Worm (Caenorhabditis elegans) whole organism, young adult: ENCODE data around the gene melo-3.

Experiments used
- B0019.2 ChIP-seq: fragments of 200-800 bp; sonication (Bioruptor generic); conservative IDR thresholded peaks from 2 replicates; pipeline ENCODE4 v1.3.6; 2022; ENCODE audit warnings: missing genetic modification reagents, missing genetic modification characterization, missing compliant biosample characterization
- C17E4.6 ChIP-seq: fragments of 200-800 bp; sonication (Bioruptor generic); IDR thresholded peaks from 2 replicates; pipeline ENCODE4 v1.3.6; 2022; ENCODE audit warnings: missing genetic modification reagents, missing genetic modification characterization, missing compliant biosample characterization
- D2030.7 ChIP-seq: fragments of 200-800 bp; sonication (Bioruptor generic); IDR thresholded peaks from 2 replicates; pipeline ENCODE4 v1.3.6; 2022; ENCODE audit warnings: missing genetic modification reagents, missing genetic modification characterization, missing compliant biosample characterization
- F10E7.11 ChIP-seq: sonication (generic microtip); optimal IDR thresholded peaks from 2 replicates; lab custom pipeline; 2017; ENCODE audit warnings: mild to moderate bottlenecking, missing genetic modification characterization, moderate library complexity, missing compliant biosample characterization
- F23B12.7 ChIP-seq: sonication (generic microtip); optimal IDR thresholded peaks from 2 replicates; lab custom pipeline; 2017; ENCODE audit warnings: missing genetic modification characterization, mild to moderate bottlenecking, missing compliant biosample characterization, antibody characterized with exemption, moderate library complexity; ENCODE audit not compliant: insufficient read depth
- F39B2.1 ChIP-seq: fragments of 200-800 bp; sonication (Bioruptor generic); IDR thresholded peaks from 2 replicates; pipeline ENCODE4 v1.3.6; 2022; ENCODE audit warnings: missing genetic modification reagents, missing genetic modification characterization, missing compliant biosample characterization
- F49E8.2 ChIP-seq: sonication (generic microtip); optimal IDR thresholded peaks from 3 replicates; lab custom pipeline; 2017; ENCODE audit warnings: missing genetic modification characterization, mild to moderate bottlenecking, missing compliant biosample characterization, antibody characterized with exemption, moderate library complexity; ENCODE audit not compliant: insufficient read depth
- F57A8.1 ChIP-seq: fragments of 200-800 bp; sonication (Bioruptor generic); optimal IDR thresholded peaks from 2 replicates; lab custom pipeline; 2018; ENCODE audit warnings: mild to moderate bottlenecking, missing genetic modification characterization, moderate library complexity, missing compliant biosample characterization
- F57C9.4 ChIP-seq: sonication (generic microtip); optimal IDR thresholded peaks from 2 replicates; lab custom pipeline; 2017; ENCODE audit warnings: mild to moderate bottlenecking, missing genetic modification characterization, missing compliant biosample characterization
- K11D2.4 ChIP-seq: fragments of 200-800 bp; sonication (Bioruptor generic); IDR thresholded peaks from 2 replicates; pipeline ENCODE4 v1.3.6; 2022; ENCODE audit warnings: missing genetic modification reagents, missing genetic modification characterization, missing compliant biosample characterization
- Y53F4B.3 ChIP-seq: fragments of 200-800 bp; sonication (Bioruptor generic); IDR thresholded peaks from 2 replicates; pipeline ENCODE4 v1.3.6; 2022; ENCODE audit warnings: missing genetic modification reagents, missing genetic modification characterization, missing compliant biosample characterization
- Y56A3A.18 ChIP-seq: fragments of 200-800 bp; sonication (Bioruptor generic); IDR thresholded peaks from 2 replicates; pipeline ENCODE4 v1.3.6; 2022; ENCODE audit warnings: missing genetic modification reagents, missing genetic modification characterization, missing compliant biosample characterization
- Y95B8A.8 ChIP-seq: fragments of 200-800 bp; sonication (Bioruptor generic); IDR thresholded peaks from 2 replicates; pipeline ENCODE4 v1.3.6; 2022; ENCODE audit warnings: missing genetic modification reagents, missing genetic modification characterization, missing compliant biosample characterization
- akir-1 ChIP-seq: fragments of 200-800 bp; sonication (Bioruptor generic); optimal IDR thresholded peaks from 2 replicates; lab custom pipeline; 2018; ENCODE audit warnings: mild to moderate bottlenecking, missing genetic modification characterization, moderate library complexity, missing compliant biosample characterization
- ama-1 ChIP-seq, 3 experiments: fragments of 150-350 bp in 1 of 3; sonication (generic microtip) in 2 of 3; optimal IDR thresholded peaks; 2 replicates each; lab custom pipeline; 2014 to 2018; ENCODE audit warnings: missing biosample characterization in 2 of 3, missing genetic modification characterization in 2 of 3, missing genetic modification reagents in 2 of 3
- atf-7 ChIP-seq: sonication (generic microtip); optimal IDR thresholded peaks from 2 replicates; lab custom pipeline; 2017; ENCODE audit warnings: mild to moderate bottlenecking, missing genetic modification characterization, missing compliant biosample characterization
- athp-1 ChIP-seq: sonication (generic microtip); optimal IDR thresholded peaks from 2 replicates; lab custom pipeline; 2017; ENCODE audit warnings: mild to moderate bottlenecking, missing genetic modification characterization, missing compliant biosample characterization
- bed-2 ChIP-seq: fragments of 200-800 bp; sonication (Bioruptor generic); IDR thresholded peaks from 2 replicates; pipeline ENCODE4 v1.3.6; 2022; ENCODE audit warnings: missing genetic modification reagents, missing genetic modification characterization, missing compliant biosample characterization
- ceh-40 ChIP-seq: fragments of 200-800 bp; sonication (Bioruptor generic); IDR thresholded peaks from 2 replicates; pipeline ENCODE4 v1.3.6; 2022; ENCODE audit warnings: missing genetic modification characterization, missing compliant biosample characterization
- chd-7 ChIP-seq: sonication (generic microtip); optimal IDR thresholded peaks from 2 replicates; lab custom pipeline; 2016; ENCODE audit warnings: mild to moderate bottlenecking, missing genetic modification characterization, moderate library complexity, missing compliant biosample characterization
- die-1 ChIP-seq: sonication (generic microtip); optimal IDR thresholded peaks from 2 replicates; lab custom pipeline; 2016; ENCODE audit warnings: missing genotype, mild to moderate bottlenecking, missing genetic modification characterization, missing compliant biosample characterization
- dox-1 ChIP-seq: fragments of 200-800 bp; sonication (Bioruptor generic); IDR thresholded peaks from 2 replicates; pipeline ENCODE4 v1.3.6; 2022; ENCODE audit warnings: missing genetic modification reagents, missing genetic modification characterization, missing compliant biosample characterization
- egl-18 ChIP-seq: fragments of 200-800 bp; sonication (Bioruptor generic); IDR thresholded peaks from 2 replicates; pipeline ENCODE4 v1.3.6; 2022; ENCODE audit warnings: missing genetic modification reagents, missing genetic modification characterization, missing compliant biosample characterization
- egrh-3 ChIP-seq: fragments of 200-800 bp; sonication (Bioruptor generic); IDR thresholded peaks from 2 replicates; pipeline ENCODE4 v1.3.6; 2022; ENCODE audit warnings: missing genetic modification reagents, missing genetic modification characterization, missing compliant biosample characterization
- him-1 ChIP-seq: sonication (generic microtip); optimal IDR thresholded peaks from 2 replicates; lab custom pipeline; 2016; ENCODE audit warnings: missing genotype, missing genetic modification reagents, missing genetic modification characterization, missing compliant biosample characterization
- hlh-26 ChIP-seq: fragments of 200-800 bp; sonication (Bioruptor generic); conservative IDR thresholded peaks from 2 replicates; pipeline ENCODE4 v1.3.6; 2022; ENCODE audit warnings: missing genetic modification reagents, missing genetic modification characterization, missing compliant biosample characterization
- hmg-1.2 ChIP-seq: fragments of 200-800 bp; sonication (Bioruptor generic); IDR thresholded peaks from 2 replicates; pipeline ENCODE4 v1.3.6; 2022; ENCODE audit warnings: missing genetic modification reagents, missing genetic modification characterization, missing compliant biosample characterization
- hsf-1 ChIP-seq: fragments of 200-800 bp; sonication (Bioruptor generic); IDR thresholded peaks from 2 replicates; pipeline ENCODE4 v1.3.6; 2022; ENCODE audit warnings: missing genetic modification reagents, missing genetic modification characterization, missing compliant biosample characterization
- lag-1 ChIP-seq: fragments of 200-800 bp; sonication (Bioruptor generic); IDR thresholded peaks from 2 replicates; pipeline ENCODE4 v1.3.6; 2022; ENCODE audit warnings: missing genetic modification reagents, missing genetic modification characterization, missing compliant biosample characterization
- let-526 ChIP-seq: fragments of 200-800 bp; sonication (Bioruptor generic); IDR thresholded peaks from 2 replicates; pipeline ENCODE4 v1.3.6; 2022; ENCODE audit warnings: missing genetic modification reagents, missing genetic modification characterization, missing compliant biosample characterization
- let-607 ChIP-seq, 2 experiments: fragments of 200-800 bp in 1 of 2; sonication (Bioruptor generic) in 1 of 2; sonication (generic microtip) in 1 of 2; optimal IDR thresholded peaks; 2 replicates each; lab custom pipeline; 2016 to 2018; ENCODE audit warnings: mild to moderate bottlenecking in 2 of 2, missing compliant biosample characterization in 2 of 2, missing genetic modification characterization in 2 of 2, moderate library complexity in 2 of 2, missing genotype in 1 of 2
- lin-54 ChIP-seq: fragments of 200-800 bp; sonication (Bioruptor generic); optimal IDR thresholded peaks from 2 replicates; lab custom pipeline; 2018; ENCODE audit warnings: mild to moderate bottlenecking, missing genetic modification characterization, missing compliant biosample characterization
- lsy-27 ChIP-seq: sonication (generic microtip); optimal IDR thresholded peaks from 2 replicates; lab custom pipeline; 2017; ENCODE audit warnings: missing genetic modification characterization, mild to moderate bottlenecking, missing compliant biosample characterization, antibody characterized with exemption, missing genotype, borderline replicate concordance; ENCODE audit not compliant: insufficient read depth
- madf-3 ChIP-seq: fragments of 200-800 bp; sonication (Bioruptor generic); IDR thresholded peaks from 2 replicates; pipeline ENCODE4 v1.3.6; 2022; ENCODE audit warnings: missing genetic modification reagents, missing genetic modification characterization, missing compliant biosample characterization
- mel-28 ChIP-seq: sonication (generic microtip); optimal IDR thresholded peaks from 2 replicates; lab custom pipeline; 2016; ENCODE audit warnings: borderline replicate concordance, mild to moderate bottlenecking, missing genetic modification characterization, missing compliant biosample characterization
- nfya-2 ChIP-seq: fragments of 200-800 bp; sonication (Bioruptor generic); IDR thresholded peaks from 2 replicates; pipeline ENCODE4 v1.3.6; 2022; ENCODE audit warnings: missing genetic modification reagents, missing genetic modification characterization, missing compliant biosample characterization
- nhr-179 ChIP-seq: sonication (generic microtip); optimal IDR thresholded peaks from 2 replicates; lab custom pipeline; 2016; ENCODE audit warnings: mild to moderate bottlenecking, missing genetic modification characterization, missing compliant biosample characterization
- nhr-80 ChIP-seq: sonication (generic microtip); optimal IDR thresholded peaks from 2 replicates; lab custom pipeline; 2016; ENCODE audit warnings: missing genetic modification characterization, missing compliant biosample characterization
- pha-4 ChIP-seq: fragments of 150-350 bp; sonication (generic microtip); optimal IDR thresholded peaks from 2 replicates; lab custom pipeline; 2014; ENCODE audit warnings: missing biosample characterization, missing genetic modification reagents, missing genetic modification characterization
- rcor-1 ChIP-seq: fragments of 200-800 bp; sonication (Bioruptor generic); IDR thresholded peaks from 2 replicates; pipeline ENCODE4 v1.3.6; 2022; ENCODE audit warnings: missing genetic modification reagents, missing genetic modification characterization, missing compliant biosample characterization
- sdz-38 ChIP-seq: sonication (generic microtip); optimal IDR thresholded peaks from 2 replicates; lab custom pipeline; 2016; ENCODE audit warnings: missing genotype, missing genetic modification characterization, missing compliant biosample characterization
- sea-2 ChIP-seq: fragments of 200-800 bp; sonication (Bioruptor generic); IDR thresholded peaks from 2 replicates; pipeline ENCODE4 v1.3.6; 2022; ENCODE audit warnings: missing genetic modification characterization, missing compliant biosample characterization
- tlf-1 ChIP-seq: fragments of 200-800 bp; sonication (Bioruptor generic); optimal IDR thresholded peaks from 2 replicates; lab custom pipeline; 2018; ENCODE audit warnings: mild to moderate bottlenecking, missing genetic modification characterization, missing compliant biosample characterization
- unc-130 ChIP-seq: sonication (generic microtip); optimal IDR thresholded peaks from 2 replicates; lab custom pipeline; 2016; ENCODE audit warnings: missing genetic modification reagents, missing genetic modification characterization, missing compliant biosample characterization
- unc-62 ChIP-seq: fragments of 150-350 bp; optimal IDR thresholded peaks from 2 replicates; lab custom pipeline; 2014; ENCODE audit warnings: missing biosample characterization, missing genetic modification reagents, missing genetic modification characterization
- ztf-18 ChIP-seq: sonication (generic microtip); optimal IDR thresholded peaks from 2 replicates; lab custom pipeline; 2016; ENCODE audit warnings: missing genotype, mild to moderate bottlenecking, missing genetic modification characterization, missing compliant biosample characterization
- ztf-25 ChIP-seq: fragments of 200-800 bp; sonication (Bioruptor generic); IDR thresholded peaks from 2 replicates; pipeline ENCODE4 v1.3.6; 2022; ENCODE audit warnings: missing genetic modification reagents, missing genetic modification characterization, missing compliant biosample characterization
- ztf-26 ChIP-seq: sonication (generic microtip); optimal IDR thresholded peaks from 2 replicates; lab custom pipeline; 2017; ENCODE audit warnings: missing genetic modification characterization, missing compliant biosample characterization

The melo-3 gene

ce11 chrV:15028896-15029519, 7.7 kb downstream of the melo-3 start, which contains the start of gene F14H8.8 (continued):
- TF ChIP-seq C17E4.6 (GFP tag; lab: Robert Waterston, UW) (no peak), K11D2.4 (GFP tag; lab: Robert Waterston, UW) (no peak), hsf-1 (GFP tag; lab: Robert Waterston, UW) (peak; percentile 75), egl-18 (GFP tag; lab: Robert Waterston, UW) (no peak), dox-1 (GFP tag; lab: Robert Waterston, UW) (peak; percentile 79), hlh-26 (GFP tag; lab: Robert Waterston, UW) (no peak), B0019.2 (GFP tag; lab: Robert Waterston, UW) (no peak), Y95B8A.8 (GFP tag; lab: Robert Waterston, UW) (no peak), ztf-25 (GFP tag; lab: Robert Waterston, UW) (no peak), lag-1 (GFP tag; lab: Robert Waterston, UW) (no peak), rcor-1 (GFP tag; lab: Robert Waterston, UW) (peak; percentile 80), unc-130 (GFP tag; lab: Kevin White, UChicago) (no peak), F10E7.11 (tag; lab: Kevin White, UChicago) (no peak), F39B2.1 (GFP tag; lab: Robert Waterston, UW) (no peak), unc-62 (GFP tag; lab: Kevin White, UChicago) (no peak), lsy-27 (tag; lab: Kevin White, UChicago) (no peak), sdz-38 (no peak), F23B12.7 (tag; lab: Kevin White, UChicago) (peak; percentile 33), akir-1 (GFP tag; lab: Kevin White, UChicago) (no peak), sea-2 (no peak), ztf-18 (no peak), nhr-80 (tag; lab: Kevin White, UChicago) (no peak), bed-2 (GFP tag; lab: Robert Waterston, UW) (no peak), F49E8.2 (tag; lab: Kevin White, UChicago) (peak; percentile 64), madf-3 (GFP tag; lab: Robert Waterston, UW) (no peak), tlf-1 (peak; percentile 30), lin-54 (GFP tag; lab: Kevin White, UChicago) (peak; percentile 47), Y56A3A.18 (no peak), F57A8.1 (no peak), chd-7 (tag; lab: Kevin White, UChicago) (no peak), hmg-1.2 (GFP tag; lab: Robert Waterston, UW) (peak; percentile 73), let-607 (tag; optimal IDR thresholded peaks at IDR 0.05; lab: Kevin White, UChicago) (no peak), ztf-26 (tag; lab: Kevin White, UChicago) (no peak), F57C9.4 (tag; lab: Kevin White, UChicago) (no peak), egrh-3 (GFP tag; lab: Robert Waterston, UW) (no peak), mel-28 (tag; lab: Kevin White, UChicago) (no peak), nhr-179 (no peak), nfya-2 (no peak), atf-7 (no peak), ama-1 (optimal IDR thresholded peaks at IDR 0.05; lab: Kevin White, UChicago) (no peak), ama-1 (GFP tag; optimal IDR thresholded peaks at IDR 0.05; lab: Kevin White, UChicago) (no peak), pha-4 (no peak), D2030.7 (peak; percentile 73), Y53F4B.3 (no peak), ceh-40 (GFP tag; lab: Robert Waterston, UW) (no peak), athp-1 (tag; lab: Kevin White, UChicago) (peak; percentile 15), let-526 (GFP tag; lab: Robert Waterston, UW) (no peak), him-1 (tag; lab: Kevin White, UChicago) (peak; percentile 93), die-1 (peak; percentile 4)
